Fruit fly (Drosophila melanogaster) whole organism, pupa: ENCODE measurements around the gene CG10428.

Experiments used
- CG10348 ChIP-seq: fragments of 200-800 bp; sonication (Bioruptor generic); IDR thresholded peaks from 2 replicates; pipeline ENCODE4 v1.3.6; 2022; ENCODE audit warnings: missing biosample characterization, missing genetic modification characterization
- CG12605 ChIP-seq: fragments of 200-800 bp; sonication (Bioruptor generic); IDR thresholded peaks from 2 replicates; pipeline ENCODE4 v1.3.6; 2022; ENCODE audit warnings: missing biosample characterization, missing genetic modification characterization
- CG14655 ChIP-seq: fragments of 200-800 bp; sonication (Bioruptor generic); optimal IDR thresholded peaks from 3 replicates; lab custom pipeline; 2017; ENCODE audit warnings: mild to moderate bottlenecking, missing biosample characterization, missing genetic modification reagents, missing genetic modification characterization
- CG32121 ChIP-seq: fragments of 200-800 bp; sonication (Bioruptor generic); IDR thresholded peaks from 2 replicates; pipeline ENCODE4 v1.3.6; 2022; ENCODE audit warnings: missing biosample characterization, missing genetic modification characterization
- CG4496 ChIP-seq: fragments of 200-800 bp; sonication (Bioruptor generic); IDR thresholded peaks from 3 replicates; pipeline ENCODE4 v1.3.6; 2022; ENCODE audit warnings: missing biosample characterization, missing genetic modification characterization
- CG8301 ChIP-seq: fragments of 200-800 bp; sonication (Bioruptor generic); optimal IDR thresholded peaks from 2 replicates; lab custom pipeline; 2018; ENCODE audit warnings: missing biosample characterization, mild to moderate bottlenecking, missing genetic modification characterization
- EcR ChIP-seq: fragments of 200-800 bp; sonication (Bioruptor generic); optimal IDR thresholded peaks from 3 replicates; lab custom pipeline; 2019; ENCODE audit warnings: missing biosample characterization, missing genetic modification characterization, mild to moderate bottlenecking, moderate library complexity, missing genetic modification reagents
- Ets98B ChIP-seq: fragments of 200-800 bp; sonication (Bioruptor generic); IDR thresholded peaks from 2 replicates; pipeline ENCODE4 v1.3.6; 2022; ENCODE audit warnings: missing biosample characterization, missing genetic modification characterization
- Pif1A ChIP-seq: fragments of 200-800 bp; sonication (Bioruptor generic); optimal IDR thresholded peaks from 3 replicates; lab custom pipeline; 2016; ENCODE audit warnings: missing biosample characterization, missing genetic modification characterization
- Snoo ChIP-seq: fragments of 200-800 bp; sonication (Bioruptor generic); optimal IDR thresholded peaks from 3 replicates; lab custom pipeline; 2017; ENCODE audit warnings: missing biosample characterization, mild to moderate bottlenecking, missing genetic modification characterization, inconsistent platforms

dm6 chr2L:18927891-18928290 is 20.8 kb upstream of the CG10428 start:
- no peak for TF ChIP-seq CG32121 (GFP tag; lab: Robert Waterston, UW)
- no peak for TF ChIP-seq Snoo (tag; lab: Kevin White, UChicago)
- TF ChIP-seq EcR (GFP tag; lab: Kevin White, UChicago) = no peak
- TF ChIP-seq CG8301 (tag; lab: Kevin White, UChicago) = no peak
- TF ChIP-seq CG14655 (GFP tag; lab: Kevin White, UChicago) = no peak
- no peak for TF ChIP-seq CG12605
- no peak for TF ChIP-seq Pif1A
- TF ChIP-seq Ets98B (GFP tag; lab: Robert Waterston, UW) = no peak
- TF ChIP-seq CG4496 (GFP tag; lab: Robert Waterston, UW) = no peak
- no peak for TF ChIP-seq CG10348 (GFP tag; lab: Robert Waterston, UW)
